Worm (Caenorhabditis elegans) whole organism, late embryonic: Measurements from ENCODE around the gene F54E2.5.

Experiments
- ceh-30 ChIP-seq: fragments of 150-350 bp; optimal IDR thresholded peaks from 2 replicates; lab custom pipeline; 2014; ENCODE audit warnings: missing biosample characterization, missing genetic modification characterization
- ceh-31 ChIP-seq: sonication (generic microtip); optimal IDR thresholded peaks from 2 replicates; lab custom pipeline; 2016; ENCODE audit warnings: missing genetic modification characterization, missing compliant biosample characterization
- ceh-48 ChIP-seq: sonication (generic microtip); optimal IDR thresholded peaks from 2 replicates; lab custom pipeline; 2016; ENCODE audit warnings: missing genetic modification characterization, inconsistent platforms, missing compliant biosample characterization
- nfya-1 ChIP-seq: sonication (generic microtip); optimal IDR thresholded peaks from 2 replicates; lab custom pipeline; 2017; ENCODE audit warnings: missing genetic modification characterization, mild to moderate bottlenecking, missing compliant biosample characterization, antibody characterized with exemption, moderate library complexity
- nhr-232 ChIP-seq: sonication (generic microtip); optimal IDR thresholded peaks from 2 replicates; lab custom pipeline; 2016; ENCODE audit warnings: missing genetic modification characterization, missing compliant biosample characterization

DNA sequence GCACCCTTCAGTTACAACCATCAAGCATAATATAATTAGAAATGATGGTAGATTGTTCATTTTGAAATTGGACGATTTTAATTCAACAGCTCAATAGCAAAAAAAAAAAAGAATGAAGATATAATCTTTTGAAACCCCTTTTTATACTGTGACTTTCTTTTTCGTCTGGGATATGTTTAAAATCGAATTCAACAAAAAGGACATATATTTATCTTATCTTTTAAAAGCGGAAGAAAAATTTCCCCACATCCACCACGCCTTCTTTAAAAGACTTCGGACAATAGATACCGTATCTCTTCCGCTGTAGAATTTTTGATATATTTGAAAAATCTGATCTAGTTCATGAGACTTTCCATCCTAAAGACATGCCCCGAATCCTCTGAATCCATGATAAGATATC, 35.1 kb downstream of the F54E2.5 start, which contains the start of gene R05D8.11:
- TF ChIP-seq ceh-30 (tag; lab: Kevin White, UChicago) = no peak
- no peak for TF ChIP-seq nhr-232 (tag; lab: Kevin White, UChicago)
- no peak for TF ChIP-seq nfya-1 (tag; lab: Kevin White, UChicago)
- TF ChIP-seq ceh-48 (tag; lab: Kevin White, UChicago) = no peak
- no peak for TF ChIP-seq ceh-31
